Fruit fly (Drosophila melanogaster) whole organism, embryonic: ENCODE data around the gene Rchy1.

Experiments used
- Awh ChIP-seq: fragments of 200-800 bp; sonication (Bioruptor generic); IDR thresholded peaks from 2 replicates; pipeline ENCODE4, ENCODE4 v1.3.6; 2022; ENCODE audit warnings: missing biosample characterization, missing genetic modification characterization
- Bdp1 ChIP-seq: fragments of 200-800 bp; sonication (Bioruptor generic); optimal IDR thresholded peaks from 3 replicates; lab custom pipeline; 2016; ENCODE audit warnings: missing biosample characterization, missing genetic modification characterization
- CG10321 ChIP-seq: fragments of 200-800 bp; sonication (Bioruptor generic); IDR thresholded peaks from 2 replicates; pipeline ENCODE4 v1.3.6; 2022; ENCODE audit warnings: missing biosample characterization, missing genetic modification characterization
- CG10565 ChIP-seq: fragments of 200-800 bp; sonication (Bioruptor generic); optimal IDR thresholded peaks from 3 replicates; lab custom pipeline; 2016; ENCODE audit warnings: missing biosample characterization, mild to moderate bottlenecking, missing genetic modification characterization
- CG11504 ChIP-seq: fragments of 200-800 bp; sonication (Bioruptor generic); optimal IDR thresholded peaks from 3 replicates; lab custom pipeline; 2019; ENCODE audit warnings: missing biosample characterization, mild to moderate bottlenecking, missing genetic modification characterization, moderate library complexity
- CG14667 ChIP-seq: fragments of 200-800 bp; sonication (Bioruptor generic); IDR thresholded peaks from 2 replicates; pipeline ENCODE4 v1.3.6; 2022; ENCODE audit warnings: missing biosample characterization, missing genetic modification characterization
- CG17359 ChIP-seq: fragments of 200-800 bp; sonication (Bioruptor generic); optimal IDR thresholded peaks from 3 replicates; lab custom pipeline; 2018; ENCODE audit warnings: missing biosample characterization, mild to moderate bottlenecking, missing genetic modification characterization, moderate library complexity
- CG2120 ChIP-seq: fragments of 200-800 bp; sonication (Bioruptor generic); optimal IDR thresholded peaks from 3 replicates; lab custom pipeline; 2016; ENCODE audit warnings: missing biosample characterization, missing genetic modification characterization
- CG32532 ChIP-seq: fragments of 200-800 bp; sonication (Bioruptor generic); IDR thresholded peaks from 2 replicates; pipeline ENCODE4 v1.3.6; 2022; ENCODE audit warnings: missing biosample characterization, missing genetic modification characterization
- CG3726 ChIP-seq: fragments of 200-800 bp; sonication (Bioruptor generic); IDR thresholded peaks from 3 replicates; pipeline ENCODE4, ENCODE4 v1.3.6; 2022; ENCODE audit warnings: missing biosample characterization, missing genetic modification characterization
- CG3838 ChIP-seq: fragments of 200-800 bp; sonication (Bioruptor generic); optimal IDR thresholded peaks from 3 replicates; lab custom pipeline; 2016; ENCODE audit warnings: missing biosample characterization, missing genetic modification characterization
- CG3995 ChIP-seq: fragments of 200-800 bp; sonication (Bioruptor generic); optimal IDR thresholded peaks from 3 replicates; lab custom pipeline; 2016; ENCODE audit warnings: missing biosample characterization, missing genetic modification characterization
- CG4328 ChIP-seq: fragments of 200-800 bp; sonication (Bioruptor generic); optimal IDR thresholded peaks from 3 replicates; lab custom pipeline; 2017; ENCODE audit warnings: missing biosample characterization, missing genetic modification reagents, missing genetic modification characterization
- CG4730 ChIP-seq: fragments of 200-800 bp; sonication (Bioruptor generic); IDR thresholded peaks from 2 replicates; pipeline ENCODE4 v1.3.6; 2022; ENCODE audit warnings: missing biosample characterization, missing genetic modification characterization
- CG5953 ChIP-seq: fragments of 200-800 bp; sonication (Bioruptor generic); IDR thresholded peaks from 2 replicates; pipeline ENCODE4 v1.3.6; 2022; ENCODE audit warnings: missing biosample characterization, missing genetic modification characterization
- CG6254 ChIP-seq: fragments of 200-800 bp; sonication (Bioruptor generic); optimal IDR thresholded peaks from 3 replicates; lab custom pipeline; 2017; ENCODE audit warnings: mild to moderate bottlenecking, missing biosample characterization, missing genetic modification reagents, missing genetic modification characterization
- CG6683 ChIP-seq: fragments of 200-800 bp; sonication (Bioruptor generic); optimal IDR thresholded peaks from 2 replicates; lab custom pipeline; 2017; ENCODE audit warnings: missing biosample characterization, mild to moderate bottlenecking, missing genetic modification characterization, missing genetic modification reagents
- CG6813 ChIP-seq: fragments of 200-800 bp; sonication (Bioruptor generic); optimal IDR thresholded peaks from 2 replicates; lab custom pipeline; 2017; ENCODE audit warnings: missing biosample characterization, missing genetic modification characterization, mild to moderate bottlenecking, moderate library complexity, missing genetic modification reagents
- CG8478 ChIP-seq: fragments of >200 bp; optimal IDR thresholded peaks from 2 replicates; lab custom pipeline; 2018
- CG8765 ChIP-seq: fragments of 200-800 bp; sonication (Bioruptor generic); IDR thresholded peaks from 2 replicates; pipeline ENCODE4 v1.3.6; 2022; ENCODE audit warnings: missing biosample characterization, missing genetic modification characterization
- CG9817 ChIP-seq: fragments of 200-800 bp; sonication (Bioruptor generic); optimal IDR thresholded peaks from 2 replicates; lab custom pipeline; 2018; ENCODE audit warnings: missing biosample characterization, mild to moderate bottlenecking, missing genetic modification characterization, moderate library complexity
- H2.0 ChIP-seq: fragments of 200-800 bp; sonication (Bioruptor generic); IDR thresholded peaks from 2 replicates; pipeline ENCODE4 v1.3.6; 2022; ENCODE audit warnings: missing biosample characterization, missing genetic modification characterization
- HmgD ChIP-seq: fragments of 200-800 bp; sonication (Bioruptor generic); optimal IDR thresholded peaks from 3 replicates; lab custom pipeline; 2016; ENCODE audit warnings: missing biosample characterization, missing genetic modification characterization
- Hr78 ChIP-seq, 2 experiments: fragments of 200-800 bp in 1 of 2; fragments of >200 bp in 1 of 2; sonication (Bioruptor generic) in 1 of 2; optimal IDR thresholded peaks; 2 replicates each; lab custom pipeline; 2017 to 2019; ENCODE audit warnings: missing biosample characterization in 2 of 2, missing genetic modification characterization in 2 of 2, mild to moderate bottlenecking in 1 of 2, moderate library complexity in 1 of 2
- Kr ChIP-seq: fragments of 200-800 bp; sonication (Bioruptor generic); optimal IDR thresholded peaks from 2 replicates; lab custom pipeline; 2017; ENCODE audit warnings: missing biosample characterization, mild to moderate bottlenecking, missing genetic modification characterization
- Lim3 ChIP-seq: fragments of 200-800 bp; sonication (Bioruptor generic); IDR thresholded peaks from 2 replicates; pipeline ENCODE4 v1.3.6; 2022; ENCODE audit warnings: missing biosample characterization, missing genetic modification characterization
- Mes4 ChIP-seq: fragments of 200-800 bp; sonication (Bioruptor generic); optimal IDR thresholded peaks from 2 replicates; lab custom pipeline; 2016; ENCODE audit warnings: missing biosample characterization, missing genetic modification characterization
- Mrtf ChIP-seq: fragments of 200-800 bp; sonication (Bioruptor generic); IDR thresholded peaks from 3 replicates; pipeline ENCODE4 v1.3.6; 2022; ENCODE audit warnings: missing biosample characterization, missing genetic modification characterization
- Nf-YA ChIP-seq: fragments of 200-800 bp; sonication (Bioruptor generic); IDR thresholded peaks from 2 replicates; pipeline ENCODE4 v1.3.6; 2022; ENCODE audit warnings: missing biosample characterization, missing genetic modification characterization
- Vsx1 ChIP-seq: fragments of 200-800 bp; sonication (Bioruptor generic); optimal IDR thresholded peaks from 2 replicates; lab custom pipeline; 2017; ENCODE audit warnings: missing biosample characterization, mild to moderate bottlenecking, missing genetic modification characterization, missing genetic modification reagents
- ara ChIP-seq: fragments of 200-800 bp; sonication (Bioruptor generic); IDR thresholded peaks from 2 replicates; pipeline ENCODE4 v1.3.6; 2022; ENCODE audit warnings: missing biosample characterization, missing genetic modification characterization
- chif ChIP-seq, 2 experiments: fragments of 200-800 bp; sonication (Bioruptor generic); optimal IDR thresholded peaks; 3 replicates each; lab custom pipeline; 2016; ENCODE audit warnings: missing biosample characterization in 2 of 2, missing genetic modification characterization in 2 of 2
- dmrt99B ChIP-seq: fragments of 200-800 bp; sonication (Bioruptor generic); optimal IDR thresholded peaks from 2 replicates; lab custom pipeline; 2018; ENCODE audit warnings: missing biosample characterization, mild to moderate bottlenecking, missing genetic modification characterization, moderate library complexity
- fd96Cb ChIP-seq: fragments of 200-800 bp; sonication (Bioruptor generic); optimal IDR thresholded peaks from 2 replicates; lab custom pipeline; 2018; ENCODE audit warnings: missing biosample characterization, mild to moderate bottlenecking, missing genetic modification characterization, moderate library complexity
- gcm2 ChIP-seq: fragments of 200-800 bp; sonication (Bioruptor generic); optimal IDR thresholded peaks from 2 replicates; lab custom pipeline; 2016; ENCODE audit warnings: missing biosample characterization, missing genetic modification characterization
- hkb ChIP-seq, 2 experiments: fragments of 200-800 bp in 1 of 2; fragments of >200 bp in 1 of 2; sonication (Bioruptor generic) in 1 of 2; IDR thresholded peaks in 1 of 2; optimal IDR thresholded peaks in 1 of 2; 2 replicates each; pipeline versions ENCODE4 v1.3.6 to Lab custom; 2017 to 2022; ENCODE audit warnings: missing biosample characterization in 1 of 2, missing genetic modification characterization in 1 of 2
- luna ChIP-seq: fragments of 200-800 bp; sonication (Bioruptor generic); optimal IDR thresholded peaks from 2 replicates; lab custom pipeline; 2016; ENCODE audit warnings: missing biosample characterization, missing genetic modification characterization
- nerfin-1 ChIP-seq: fragments of 200-800 bp; sonication (Bioruptor generic); optimal IDR thresholded peaks from 3 replicates; lab custom pipeline; 2019; ENCODE audit warnings: missing biosample characterization, mild to moderate bottlenecking, missing genetic modification characterization, moderate library complexity
- pho ChIP-seq: fragments of 200-800 bp; sonication (Bioruptor generic); optimal IDR thresholded peaks from 2 replicates; lab custom pipeline; 2016; ENCODE audit warnings: missing biosample characterization, missing genetic modification characterization
- pum ChIP-seq: fragments of 200-800 bp; sonication (Bioruptor generic); optimal IDR thresholded peaks from 2 replicates; lab custom pipeline; 2016; ENCODE audit warnings: missing biosample characterization, missing genetic modification characterization
- repo ChIP-seq: fragments of 200-800 bp; sonication (Bioruptor generic); optimal IDR thresholded peaks from 2 replicates; lab custom pipeline; 2016; ENCODE audit warnings: missing biosample characterization, missing genetic modification characterization
- schlank ChIP-seq: fragments of 200-800 bp; sonication (Bioruptor generic); optimal IDR thresholded peaks from 2 replicates; lab custom pipeline; 2018; ENCODE audit warnings: missing biosample characterization, mild to moderate bottlenecking, missing genetic modification characterization
- sim ChIP-seq: fragments of 200-800 bp; sonication (Bioruptor generic); IDR thresholded peaks from 2 replicates; pipeline ENCODE4 v1.3.6; 2022; ENCODE audit warnings: missing biosample characterization, missing genetic modification characterization
- slou ChIP-seq: fragments of 200-800 bp; sonication (Bioruptor generic); optimal IDR thresholded peaks from 3 replicates; lab custom pipeline; 2016; ENCODE audit warnings: missing biosample characterization, missing genetic modification characterization
- sna ChIP-seq: fragments of 200-800 bp; sonication (Bioruptor generic); IDR thresholded peaks from 2 replicates; pipeline ENCODE4 v1.3.6; 2022; ENCODE audit warnings: missing biosample characterization, missing genetic modification characterization; ENCODE audit not compliant: partially characterized antibody
- sr ChIP-seq: fragments of 200-800 bp; sonication (Bioruptor generic); IDR thresholded peaks from 3 replicates; pipeline ENCODE4 v1.3.6; 2022; ENCODE audit warnings: missing biosample characterization, missing genetic modification characterization
- tap ChIP-seq: fragments of 200-800 bp; optimal IDR thresholded peaks from 3 replicates; lab custom pipeline; 2019; ENCODE audit warnings: missing biosample characterization, mild to moderate bottlenecking, missing genetic modification characterization, moderate library complexity
- tll ChIP-seq, 2 experiments: fragments of 200-800 bp in 1 of 2; fragments of >200 bp in 1 of 2; sonication (Bioruptor generic) in 1 of 2; optimal IDR thresholded peaks; 2 replicates each; lab custom pipeline; 2017 to 2019; ENCODE audit warnings: missing biosample characterization in 2 of 2, missing genetic modification characterization in 2 of 2, mild to moderate bottlenecking in 1 of 2, moderate library complexity in 1 of 2
- ttk ChIP-seq: fragments of 200-800 bp; sonication (Bioruptor generic); IDR thresholded peaks from 2 replicates; pipeline ENCODE4 v2.1.2; 2022; ENCODE audit warnings: missing biosample characterization, missing genetic modification characterization
- twi ChIP-seq: fragments of 200-800 bp; optimal IDR thresholded peaks from 2 replicates; lab custom pipeline; 2019; ENCODE audit warnings: missing biosample characterization, mild to moderate bottlenecking, missing genetic modification characterization, moderate library complexity
- unpg ChIP-seq: fragments of 200-800 bp; sonication (Bioruptor generic); optimal IDR thresholded peaks from 3 replicates; lab custom pipeline; 2018; ENCODE audit warnings: missing biosample characterization, mild to moderate bottlenecking, missing genetic modification characterization, moderate library complexity
- zen2 ChIP-seq: fragments of 200-800 bp; sonication (Bioruptor generic); IDR thresholded peaks from 3 replicates; pipeline ENCODE4 v1.3.6; 2022; ENCODE audit warnings: missing biosample characterization, missing genetic modification characterization; ENCODE audit not compliant: partially characterized antibody

Gene Rchy1

dm6 chr2L:6467509-6467908 is 2.0 kb upstream of the Rchy1 start, which contains the start of gene HemK1 (continued):
- TF ChIP-seq slou (GFP tag; lab: Kevin White, UChicago) (no peak), CG10321 (GFP tag; lab: Robert Waterston, UW) (no peak), Hr78 (GFP tag; optimal IDR thresholded peaks at IDR 0.05; lab: Kevin White, UChicago) (no peak), nerfin-1 (tag; lab: Kevin White, UChicago) (no peak), HmgD (GFP tag; lab: Kevin White, UChicago) (peak; percentile 58), CG3726 (GFP tag; lab: Robert Waterston, UW) (no peak), CG3995 (GFP tag; lab: Kevin White, UChicago) (peak; percentile 50), CG6683 (GFP tag; lab: Kevin White, UChicago) (no peak), CG11504 (tag; lab: Kevin White, UChicago) (peak; percentile 42), Lim3 (GFP tag; lab: Robert Waterston, UW) (no peak), hkb (optimal IDR thresholded peaks at IDR 0.05; lab: Kevin White, UChicago) (no peak), hkb (GFP tag; IDR thresholded peaks at IDR 0.05; lab: Robert Waterston, UW) (no peak), zen2 (GFP tag; lab: Robert Waterston, UW) (no peak), gcm2 (GFP tag; lab: Kevin White, UChicago) (no peak), CG2120 (GFP tag; lab: Kevin White, UChicago) (no peak), H2.0 (GFP tag; lab: Robert Waterston, UW) (no peak), pum (GFP tag; lab: Kevin White, UChicago) (no peak), ara (GFP tag; lab: Robert Waterston, UW) (no peak), tap (no peak), Vsx1 (GFP tag; lab: Kevin White, UChicago) (no peak), ttk (GFP tag; lab: Robert Waterston, UW) (no peak), CG10565 (GFP tag; lab: Kevin White, UChicago) (no peak), CG8765 (GFP tag; lab: Robert Waterston, UW) (no peak), luna (GFP tag; lab: Kevin White, UChicago) (no peak), CG8478 (lab: Kevin White, UChicago) (no peak), Bdp1 (GFP tag; lab: Kevin White, UChicago) (no peak), Mrtf (GFP tag; lab: Robert Waterston, UW) (no peak), CG4730 (no peak), CG9817 (tag; lab: Kevin White, UChicago) (no peak), schlank (tag; lab: Kevin White, UChicago) (no peak), CG5953 (no peak), CG4328 (GFP tag; lab: Kevin White, UChicago) (no peak), CG6813 (GFP tag; lab: Kevin White, UChicago) (no peak), tll (GFP tag; optimal IDR thresholded peaks at IDR 0.05; lab: Kevin White, UChicago) (no peak), Mes4 (no peak), CG3838 (GFP tag; lab: Kevin White, UChicago) (no peak), chif (GFP tag; optimal IDR thresholded peaks at IDR 0.05; lab: Kevin White, UChicago) (no peak), fd96Cb (no peak), twi (tag; lab: Kevin White, UChicago) (no peak), CG6254 (GFP tag; lab: Kevin White, UChicago) (no peak), sr (GFP tag; lab: Robert Waterston, UW) (no peak), Kr (GFP tag; lab: Kevin White, UChicago) (no peak), dmrt99B (no peak), sim (GFP tag; lab: Robert Waterston, UW) (no peak), Awh (GFP tag; lab: Robert Waterston, UW) (no peak), repo (GFP tag; lab: Kevin White, UChicago) (no peak), CG14667 (GFP tag; lab: Robert Waterston, UW) (no peak), pho (GFP tag; lab: Kevin White, UChicago) (no peak), unpg (GFP tag; lab: Kevin White, UChicago) (no peak), CG32532 (GFP tag; lab: Robert Waterston, UW) (no peak), sna (GFP tag; lab: Robert Waterston, UW) (peak; percentile 7; the same call in 1 of the 2 replicates), Nf-YA (no peak), CG17359 (tag; lab: Kevin White, UChicago) (no peak)
